Fruit fly (Drosophila melanogaster): ENCODE data around the gene Cpr30F.

Cpr30F gene

DNA sequence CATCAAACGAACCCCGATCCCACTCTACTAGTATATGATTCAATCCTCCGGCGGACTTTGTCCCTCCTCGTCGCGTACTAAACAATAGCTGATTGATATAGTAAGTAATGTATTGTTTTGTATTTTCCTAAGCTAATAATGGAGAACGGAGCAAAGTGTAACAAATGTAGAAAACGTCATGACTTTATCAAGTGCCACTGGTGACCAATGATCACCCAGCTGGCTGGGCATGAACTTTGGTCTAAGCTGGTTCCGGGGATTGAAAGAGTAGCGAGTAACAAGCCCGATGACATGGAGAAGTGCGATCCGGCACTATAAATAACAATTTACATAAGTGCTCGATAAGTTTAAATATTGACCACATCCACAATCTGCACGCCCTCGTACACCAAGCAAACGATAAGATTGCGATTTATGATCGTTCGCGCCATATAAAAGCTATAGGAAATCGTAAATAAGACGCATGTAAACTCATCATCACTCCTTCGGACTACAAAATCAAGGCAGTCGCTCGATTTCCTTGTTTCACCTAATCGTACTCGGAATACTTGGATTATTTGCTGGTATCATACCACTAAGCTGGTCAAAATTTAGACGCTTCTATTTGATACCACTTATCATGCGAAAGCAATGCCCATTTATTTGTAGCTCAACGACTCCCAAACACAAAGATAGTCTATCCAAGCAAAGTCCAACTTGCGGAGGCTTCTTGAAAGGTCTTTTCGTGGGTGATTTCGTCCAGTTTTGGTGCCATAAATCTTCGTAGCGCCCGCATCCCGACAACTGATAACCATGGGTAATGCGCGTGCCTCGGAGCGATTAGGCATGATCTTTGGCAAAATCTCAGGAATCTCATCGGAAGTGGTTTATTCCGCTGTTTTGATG is 16.5 kb upstream of the Cpr30F start (continued):
- TF ChIP-seq CG8119 (GFP tag; IDR thresholded peaks at IDR 0.05): peak; percentile 39; the same call in 1 of the 3 replicates

dm6 chr2L:9948520-9948858 is 15.5 kb upstream of the Cpr30F start:
- TF ChIP-seq svp (GFP tag) (peak; percentile 89), CG8319 (GFP tag; optimal IDR thresholded peaks at IDR 0.05) (no peak), CG6808 (GFP tag; optimal IDR thresholded peaks at IDR 0.05) (peak; percentile 0)

dm6 chr2L:9947738-9948519 is 15.0 kb upstream of the Cpr30F start:
- TF ChIP-seq Met (GFP tag; optimal IDR thresholded peaks at IDR 0.05) (no peak), CG32006 (GFP tag; optimal IDR thresholded peaks at IDR 0.05) (peak; percentile 46), CG6792 (GFP tag; optimal IDR thresholded peaks at IDR 0.05) (no peak), CG6276 (GFP tag; optimal IDR thresholded peaks at IDR 0.05) (no peak), CG8119 (GFP tag; IDR thresholded peaks at IDR 0.05) (no peak), ss (GFP tag; optimal IDR thresholded peaks at IDR 0.05) (peak; percentile 0 to 14), lz (GFP tag; optimal IDR thresholded peaks at IDR 0.05) (no peak), Blimp-1 (GFP tag; optimal IDR thresholded peaks at IDR 0.05) (no peak), Eip93F (GFP tag; optimal IDR thresholded peaks at IDR 0.05) (peak; percentile 87), CG31627 (GFP tag; optimal IDR thresholded peaks at IDR 0.05) (peak; percentile 4), cyc (GFP tag; optimal IDR thresholded peaks at IDR 0.05) (no peak), spab (GFP tag; optimal IDR thresholded peaks at IDR 0.05) (no peak), salr (GFP tag; optimal IDR thresholded peaks at IDR 0.05) (peak in 1 of 2 experiments; percentile 12), CG1621 (tag; optimal IDR thresholded peaks at IDR 0.05) (peak; percentile 13), Hr4 (GFP tag; optimal IDR thresholded peaks at IDR 0.05) (peak; percentile 5), vri (GFP tag; optimal IDR thresholded peaks at IDR 0.05) (peak; percentile 99), CG6163 (GFP tag; IDR thresholded peaks at IDR 0.05) (0 out of 3 replicates have a peak, but pooled peaks have one; percentile 49), topi (GFP tag; optimal IDR thresholded peaks at IDR 0.05) (peak; percentile 22), Sox14 (GFP tag; optimal IDR thresholded peaks at IDR 0.05) (peak; percentile 34), Smox (GFP tag; optimal IDR thresholded peaks at IDR 0.05) (peak; percentile 22), svp (GFP tag) (no peak), esn (GFP tag; optimal IDR thresholded peaks at IDR 0.05) (peak; percentile 50), CG11294 (GFP tag; IDR thresholded peaks at IDR 0.05) (no peak), Eip78C (GFP tag) (peak; percentile 85), Hr39 (GFP tag; optimal IDR thresholded peaks at IDR 0.05) (peak; percentile 6), OdsH (GFP tag; optimal IDR thresholded peaks at IDR 0.05) (peak; percentile 10), pdm3 (GFP tag; optimal IDR thresholded peaks at IDR 0.05) (peak; percentile 29), eg (GFP tag; IDR thresholded peaks at IDR 0.05) (peak; percentile 23; the same call in 1 of the 3 replicates)

DNA sequence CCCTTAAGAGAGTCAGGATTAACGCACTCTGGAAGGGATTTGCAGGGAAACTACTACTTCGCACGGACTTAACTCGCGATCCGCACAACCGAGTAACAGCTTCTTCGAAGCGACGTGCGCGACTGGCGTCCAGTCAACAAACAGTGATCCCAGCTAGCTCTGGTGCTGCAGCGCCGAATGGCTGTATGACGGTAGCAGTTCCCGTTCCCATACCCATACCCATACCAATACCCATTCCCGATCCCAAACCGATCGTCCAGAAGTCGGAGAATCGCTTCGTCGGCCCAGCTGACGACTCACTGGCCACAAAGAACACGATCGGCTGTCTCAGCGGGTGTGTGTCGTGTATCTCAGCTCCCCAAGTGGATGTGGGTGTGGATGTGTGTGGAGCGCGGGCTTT is 14.3 kb upstream of the Cpr30F start, which contains the start of gene CG5853:
Gene CG5853, minus strand, starts transcription at position 384 of the 400 bp plus-strand sequence.
- TF ChIP-seq eg (GFP tag; IDR thresholded peaks at IDR 0.05): peak; percentile 68; the same call in 2 of the 3 replicates
- peak; percentile 35 for TF ChIP-seq Met (GFP tag; optimal IDR thresholded peaks at IDR 0.05)
- TF ChIP-seq CG6276 (GFP tag; optimal IDR thresholded peaks at IDR 0.05): no peak
- peak; percentile 5 for TF ChIP-seq esn (GFP tag; optimal IDR thresholded peaks at IDR 0.05)
- TF ChIP-seq vri (GFP tag; optimal IDR thresholded peaks at IDR 0.05): peak; percentile 96
- peak; percentile 89 for TF ChIP-seq svp (GFP tag)
- TF ChIP-seq Sox14 (GFP tag; optimal IDR thresholded peaks at IDR 0.05): peak; percentile 76
- TF ChIP-seq CG6808 (GFP tag; optimal IDR thresholded peaks at IDR 0.05): peak; percentile 10
- TF ChIP-seq Sox102F (GFP tag; optimal IDR thresholded peaks at IDR 0.05): peak; percentile 61
- peak in 1 of 2 experiments; percentile 32 for TF ChIP-seq salr (GFP tag; optimal IDR thresholded peaks at IDR 0.05)
- no peak for TF ChIP-seq CG10631 (GFP tag; optimal IDR thresholded peaks at IDR 0.05)
- peak; percentile 55 to 70 for TF ChIP-seq ss (GFP tag; optimal IDR thresholded peaks at IDR 0.05)
- peak; percentile 46 for TF ChIP-seq CG3919 (GFP tag; optimal IDR thresholded peaks at IDR 0.05)
- peak; percentile 50 for TF ChIP-seq net (GFP tag; optimal IDR thresholded peaks at IDR 0.05)
- no peak for TF ChIP-seq OdsH (GFP tag; optimal IDR thresholded peaks at IDR 0.05)
- TF ChIP-seq CG9139 (GFP tag; optimal IDR thresholded peaks at IDR 0.05): peak; percentile 67
- TF ChIP-seq CG15336 (GFP tag; IDR thresholded peaks at IDR 0.05): peak; percentile 48; the same call in 1 of the 2 replicates
- no peak for TF ChIP-seq acj6 (GFP tag; optimal IDR thresholded peaks at IDR 0.05)
- TF ChIP-seq CG16779 (tag; optimal IDR thresholded peaks at IDR 0.05): peak; percentile 65
- TF ChIP-seq Eip75B (GFP tag; optimal IDR thresholded peaks at IDR 0.05): peak; percentile 33
- peak; percentile 82 for TF ChIP-seq CG6854 (GFP tag; optimal IDR thresholded peaks at IDR 0.05)
- TF ChIP-seq dsx (GFP tag; optimal IDR thresholded peaks at IDR 0.05; ENCODE audit: poor library complexity, severe bottlenecking): peak; percentile 63
- peak; percentile 5 for TF ChIP-seq CG6792 (GFP tag; optimal IDR thresholded peaks at IDR 0.05)
- peak; percentile 16; the same call in 1 of the 3 replicates for TF ChIP-seq CG8119 (GFP tag; IDR thresholded peaks at IDR 0.05)

Data from whole organism, prepupa.